Fruit fly (Drosophila melanogaster) whole organism, prepupa: ENCODE measurements around the gene CG43093.

Source experiments
- Blimp-1 ChIP-seq: fragments of 200-800 bp; sonication (Bioruptor generic); optimal IDR thresholded peaks from 3 replicates; lab custom pipeline; 2017; ENCODE audit warnings: missing biosample characterization, missing genetic modification characterization, mild to moderate bottlenecking, moderate library complexity, missing genetic modification reagents
- CG11294 ChIP-seq: fragments of 200-800 bp; sonication (Bioruptor generic); IDR thresholded peaks from 2 replicates; pipeline ENCODE4 v1.3.6; 2022; ENCODE audit warnings: missing biosample characterization, missing genetic modification characterization
- CG15336 ChIP-seq: fragments of 200-800 bp; sonication (Bioruptor generic); IDR thresholded peaks from 2 replicates; pipeline ENCODE4 v1.3.6; 2022; ENCODE audit warnings: missing biosample characterization, missing genetic modification characterization
- CG1621 ChIP-seq: fragments of 200-800 bp; sonication (Bioruptor generic); optimal IDR thresholded peaks from 3 replicates; lab custom pipeline; 2018; ENCODE audit warnings: missing biosample characterization, mild to moderate bottlenecking, missing genetic modification characterization
- CG16779 ChIP-seq: fragments of 200-800 bp; sonication (Bioruptor generic); optimal IDR thresholded peaks from 3 replicates; lab custom pipeline; 2017; ENCODE audit warnings: missing biosample characterization, mild to moderate bottlenecking, missing genetic modification characterization
- CG3032 ChIP-seq: fragments of 200-800 bp; optimal IDR thresholded peaks from 2 replicates; lab custom pipeline; 2019; ENCODE audit warnings: missing biosample characterization, mild to moderate bottlenecking, missing genetic modification characterization, moderate library complexity
- CG31627 ChIP-seq: fragments of 200-800 bp; sonication (Bioruptor generic); optimal IDR thresholded peaks from 3 replicates; lab custom pipeline; 2016; ENCODE audit warnings: missing biosample characterization, missing genetic modification characterization
- CG32006 ChIP-seq: fragments of 200-800 bp; sonication (Bioruptor generic); optimal IDR thresholded peaks from 3 replicates; lab custom pipeline; 2017; ENCODE audit warnings: missing biosample characterization, mild to moderate bottlenecking, missing genetic modification characterization
- CG34406 ChIP-seq: fragments of 200-800 bp; sonication (Bioruptor generic); optimal IDR thresholded peaks from 3 replicates; lab custom pipeline; 2016; ENCODE audit warnings: missing biosample characterization, missing genetic modification characterization
- CG3919 ChIP-seq: fragments of 200-800 bp; sonication (Bioruptor generic); optimal IDR thresholded peaks from 3 replicates; lab custom pipeline; 2016; ENCODE audit warnings: missing biosample characterization, missing genetic modification characterization
- CG4318 ChIP-seq: fragments of 200-800 bp; sonication (Bioruptor generic); optimal IDR thresholded peaks from 3 replicates; lab custom pipeline; 2017; ENCODE audit warnings: missing biosample characterization, mild to moderate bottlenecking, missing genetic modification characterization
- CG6163 ChIP-seq: fragments of 200-800 bp; sonication (Bioruptor generic); IDR thresholded peaks from 3 replicates; pipeline ENCODE4 v1.3.6; 2022; ENCODE audit warnings: missing biosample characterization, missing genetic modification characterization
- CG6276 ChIP-seq: fragments of 200-800 bp; sonication (Bioruptor generic); optimal IDR thresholded peaks from 2 replicates; lab custom pipeline; 2017; ENCODE audit warnings: missing biosample characterization, mild to moderate bottlenecking, missing genetic modification characterization
- CG6792 ChIP-seq: fragments of 200-800 bp; sonication (Bioruptor generic); optimal IDR thresholded peaks from 3 replicates; lab custom pipeline; 2016; ENCODE audit warnings: missing biosample characterization, missing genetic modification characterization
- CG6808 ChIP-seq: fragments of 200-800 bp; sonication (Bioruptor generic); optimal IDR thresholded peaks from 3 replicates; lab custom pipeline; 2017; ENCODE audit warnings: missing biosample characterization, missing genetic modification characterization, mild to moderate bottlenecking, moderate library complexity, missing genetic modification reagents
- CG6854 ChIP-seq: fragments of 200-800 bp; sonication (Bioruptor generic); optimal IDR thresholded peaks from 2 replicates; lab custom pipeline; 2017; ENCODE audit warnings: missing biosample characterization, mild to moderate bottlenecking, missing genetic modification characterization
- CG7368 ChIP-seq: fragments of 200-800 bp; sonication (Bioruptor generic); optimal IDR thresholded peaks from 3 replicates; lab custom pipeline; 2016; ENCODE audit warnings: missing biosample characterization, missing genetic modification characterization
- CG8119 ChIP-seq: fragments of 200-800 bp; sonication (Bioruptor generic); IDR thresholded peaks from 3 replicates; pipeline ENCODE4 v1.3.6; 2022; ENCODE audit warnings: missing biosample characterization, missing genetic modification characterization
- CG8319 ChIP-seq: fragments of 200-800 bp; sonication (Bioruptor generic); optimal IDR thresholded peaks from 3 replicates; lab custom pipeline; 2016; ENCODE audit warnings: missing biosample characterization, missing genetic modification characterization
- CG8632 ChIP-seq: fragments of 200-800 bp; sonication (Bioruptor generic); optimal IDR thresholded peaks from 3 replicates; lab custom pipeline; 2016; ENCODE audit warnings: missing biosample characterization, missing genetic modification characterization
- Eip93F ChIP-seq: fragments of 200-800 bp; sonication (Bioruptor generic); optimal IDR thresholded peaks from 2 replicates; lab custom pipeline; 2016; ENCODE audit warnings: missing biosample characterization, mild to moderate bottlenecking, missing genetic modification characterization
- Ets21C ChIP-seq: fragments of 200-800 bp; sonication (Bioruptor generic); optimal IDR thresholded peaks from 3 replicates; lab custom pipeline; 2016; ENCODE audit warnings: missing biosample characterization, missing genetic modification characterization
- Ets96B ChIP-seq: fragments of 200-800 bp; optimal IDR thresholded peaks from 2 replicates; lab custom pipeline; 2019; ENCODE audit warnings: missing biosample characterization, mild to moderate bottlenecking, missing genetic modification characterization, moderate library complexity
- Gug ChIP-seq: fragments of 200-800 bp; sonication (Bioruptor generic); IDR thresholded peaks from 2 replicates; pipeline ENCODE4 v1.3.6; 2022; ENCODE audit warnings: missing biosample characterization, missing genetic modification characterization
- Hr39 ChIP-seq: fragments of 200-800 bp; sonication (Bioruptor generic); optimal IDR thresholded peaks from 2 replicates; lab custom pipeline; 2016; ENCODE audit warnings: missing biosample characterization, missing genetic modification characterization
- Met ChIP-seq: fragments of 200-800 bp; sonication (Bioruptor generic); optimal IDR thresholded peaks from 3 replicates; lab custom pipeline; 2016; ENCODE audit warnings: missing biosample characterization, missing genetic modification characterization
- OdsH ChIP-seq: fragments of 200-800 bp; sonication (Bioruptor generic); optimal IDR thresholded peaks from 3 replicates; lab custom pipeline; 2016; ENCODE audit warnings: missing biosample characterization, missing genetic modification characterization
- Sox102F ChIP-seq: fragments of 200-800 bp; sonication (Bioruptor generic); optimal IDR thresholded peaks from 2 replicates; lab custom pipeline; 2016; ENCODE audit warnings: missing biosample characterization, mild to moderate bottlenecking, missing genetic modification characterization
- Sox15 ChIP-seq: fragments of 200-800 bp; sonication (Bioruptor generic); optimal IDR thresholded peaks from 3 replicates; lab custom pipeline; 2016; ENCODE audit warnings: missing biosample characterization, missing genetic modification characterization
- achi ChIP-seq: fragments of 200-800 bp; sonication (Bioruptor generic); optimal IDR thresholded peaks from 3 replicates; lab custom pipeline; 2016; ENCODE audit warnings: missing biosample characterization, missing genetic modification characterization
- acj6 ChIP-seq: fragments of 200-800 bp; sonication (Bioruptor generic); optimal IDR thresholded peaks from 3 replicates; lab custom pipeline; 2016; ENCODE audit warnings: missing biosample characterization, missing genetic modification characterization
- cyc ChIP-seq: fragments of 200-800 bp; sonication (Bioruptor generic); optimal IDR thresholded peaks from 3 replicates; lab custom pipeline; 2016; ENCODE audit warnings: missing biosample characterization, missing genetic modification characterization
- dac ChIP-seq: fragments of 200-800 bp; sonication (Bioruptor generic); optimal IDR thresholded peaks from 2 replicates; lab custom pipeline; 2017; ENCODE audit warnings: missing biosample characterization, mild to moderate bottlenecking, missing genetic modification characterization
- dsx ChIP-seq: fragments of 200-800 bp; optimal IDR thresholded peaks from 3 replicates; lab custom pipeline; 2019; ENCODE audit warnings: missing biosample characterization, mild to moderate bottlenecking, missing genetic modification characterization, moderate library complexity; ENCODE audit not compliant: poor library complexity, severe bottlenecking
- esn ChIP-seq: fragments of 200-800 bp; sonication (Bioruptor generic); optimal IDR thresholded peaks from 2 replicates; lab custom pipeline; 2016; ENCODE audit warnings: missing biosample characterization, mild to moderate bottlenecking, missing genetic modification characterization, moderate library complexity
- fd59A ChIP-seq: fragments of 200-800 bp; sonication (Bioruptor generic); optimal IDR thresholded peaks from 2 replicates; lab custom pipeline; 2017; ENCODE audit warnings: missing biosample characterization, mild to moderate bottlenecking, missing genetic modification characterization, missing genetic modification reagents
- fkh ChIP-seq: fragments of 200-800 bp; sonication (Bioruptor generic); optimal IDR thresholded peaks from 3 replicates; lab custom pipeline; 2017; ENCODE audit warnings: missing biosample characterization, mild to moderate bottlenecking, missing genetic modification characterization, moderate library complexity
- net ChIP-seq: fragments of 200-800 bp; sonication (Bioruptor generic); optimal IDR thresholded peaks from 3 replicates; lab custom pipeline; 2016; ENCODE audit warnings: missing biosample characterization, missing genetic modification characterization
- pdm3 ChIP-seq: fragments of 200-800 bp; sonication (Bioruptor generic); optimal IDR thresholded peaks from 3 replicates; lab custom pipeline; 2016; ENCODE audit warnings: missing biosample characterization, missing genetic modification characterization
- salr ChIP-seq, 2 experiments: fragments of 200-800 bp; sonication (Bioruptor generic); optimal IDR thresholded peaks; 3 replicates each; lab custom pipeline; 2016 to 2018; ENCODE audit warnings: missing biosample characterization in 2 of 2, missing genetic modification characterization in 2 of 2, mild to moderate bottlenecking in 1 of 2
- spab ChIP-seq: fragments of 200-800 bp; sonication (Bioruptor generic); optimal IDR thresholded peaks from 2 replicates; lab custom pipeline; 2017; ENCODE audit warnings: missing biosample characterization, mild to moderate bottlenecking, missing genetic modification characterization, missing genetic modification reagents
- ss ChIP-seq, 2 experiments: fragments of 200-800 bp; sonication (Bioruptor generic); optimal IDR thresholded peaks; 2 replicates in 1 of 2; 3 replicates in 1 of 2; lab custom pipeline; 2017 to 2018; ENCODE audit warnings: mild to moderate bottlenecking in 2 of 2, missing biosample characterization in 2 of 2, missing genetic modification characterization in 2 of 2, moderate library complexity in 1 of 2
- svp ChIP-seq: fragments of 200-800 bp; sonication (Bioruptor generic); peaks from one replicate; lab custom pipeline; 2016; ENCODE audit warnings: missing biosample characterization, missing genetic modification characterization
- topi ChIP-seq: fragments of 200-800 bp; sonication (Bioruptor generic); optimal IDR thresholded peaks from 3 replicates; lab custom pipeline; 2016; ENCODE audit warnings: missing biosample characterization, missing genetic modification characterization
- vri ChIP-seq: fragments of 200-800 bp; sonication (Bioruptor generic); optimal IDR thresholded peaks from 3 replicates; lab custom pipeline; 2016; ENCODE audit warnings: missing biosample characterization, mild to moderate bottlenecking, missing genetic modification characterization

CG43093 gene

DNA sequence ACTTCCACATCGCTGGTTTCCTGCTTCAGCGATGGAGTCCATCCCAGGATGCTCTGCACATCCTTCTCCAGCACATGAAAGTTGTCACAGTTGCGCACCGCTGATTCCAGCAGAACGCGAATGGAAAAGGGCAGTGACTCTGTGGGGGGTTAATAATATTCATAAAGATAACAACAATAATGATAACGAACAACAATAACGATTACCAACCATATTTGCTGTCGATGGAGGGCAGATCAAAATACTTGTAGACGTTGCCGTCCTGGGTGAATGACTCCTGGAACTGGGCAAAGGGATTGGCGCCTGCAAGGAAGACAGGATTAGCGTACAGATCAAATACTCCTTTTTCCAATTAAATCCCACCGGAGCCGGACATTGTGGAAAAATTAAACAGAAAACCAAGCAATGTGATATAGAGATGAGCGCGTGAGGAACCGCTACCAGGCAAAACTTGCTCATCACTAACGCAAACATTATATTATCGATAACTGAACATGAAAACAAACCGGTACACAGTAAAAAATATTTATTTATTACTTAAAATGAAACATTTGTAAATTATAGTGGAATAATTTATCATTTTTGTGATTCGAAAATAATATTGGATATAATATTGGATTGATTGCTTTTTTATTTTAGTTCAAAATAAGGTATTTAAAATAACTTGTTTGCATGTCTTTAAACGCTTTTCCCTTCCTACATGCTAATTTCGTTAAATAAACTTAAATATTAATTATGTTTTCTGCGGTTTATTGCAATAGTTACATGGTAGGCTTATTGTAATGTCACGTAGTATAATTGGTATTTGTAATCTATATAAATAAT lies 45.7 kb downstream of the CG43093 start, which contains the start of gene Irp-1A (continued):
- no peak for TF ChIP-seq Blimp-1
- TF ChIP-seq spab, result no peak
- peak; percentile 45 for TF ChIP-seq CG8632
- TF ChIP-seq CG6276 (GFP tag; lab: Kevin White, UChicago), result peak; percentile 40
- TF ChIP-seq CG11294, result peak; percentile 22; the same call in 1 of the 2 replicates
- TF ChIP-seq topi (GFP tag; lab: Kevin White, UChicago), result peak; percentile 47
- TF ChIP-seq CG31627, result peak; percentile 32
- TF ChIP-seq CG6808 (GFP tag; lab: Kevin White, UChicago), result peak; percentile 32
- TF ChIP-seq OdsH (GFP tag; lab: Kevin White, UChicago), result peak; percentile 71
- TF ChIP-seq CG7368 (GFP tag; lab: Kevin White, UChicago), result peak; percentile 49
- peak; percentile 73 for TF ChIP-seq esn (GFP tag; lab: Kevin White, UChicago)
- TF ChIP-seq CG6792 (GFP tag; lab: Kevin White, UChicago), result peak; percentile 50
- peak in 1 of 2 experiments; percentile 44 for TF ChIP-seq ss (GFP tag; optimal IDR thresholded peaks at IDR 0.05; lab: Kevin White, UChicago)
- TF ChIP-seq vri, result peak; percentile 54
- TF ChIP-seq CG4318 (GFP tag; lab: Kevin White, UChicago), result no peak
- TF ChIP-seq fkh (GFP tag; lab: Kevin White, UChicago), result peak; percentile 98
- TF ChIP-seq CG3919 (GFP tag; lab: Kevin White, UChicago), result peak; percentile 68
- TF ChIP-seq, all 60 proteins: peak for 49

dm6 chr3R:22720808-22721306 lies 49.2 kb downstream of the CG43093 start, which contains the start of gene wge:
Gene wge (minus strand): TSS chr3R:22721150.
- peak; percentile 22 for TF ChIP-seq acj6
- TF ChIP-seq vri, result peak; percentile 37
- peak; percentile 47 for TF ChIP-seq Eip93F
- TF ChIP-seq pdm3, result no peak
- peak; percentile 84 for TF ChIP-seq CG16779 (tag; lab: Kevin White, UChicago)
- TF ChIP-seq CG1621 (tag; lab: Kevin White, UChicago), result peak; percentile 78
- peak; percentile 90 for TF ChIP-seq CG8119 (GFP tag; lab: Robert Waterston, UW)
- peak; percentile 47 for TF ChIP-seq achi
- TF ChIP-seq cyc, result no peak
- TF ChIP-seq spab, result peak; percentile 87
- peak; percentile 27 for TF ChIP-seq dac (GFP tag; lab: Kevin White, UChicago)
- TF ChIP-seq CG15336 (GFP tag; lab: Robert Waterston, UW), result peak; percentile 78
- peak; percentile 52 for TF ChIP-seq CG3919 (GFP tag; lab: Kevin White, UChicago)
- TF ChIP-seq CG6792 (GFP tag; lab: Kevin White, UChicago), result peak; percentile 22
- no peak for TF ChIP-seq Met (GFP tag; lab: Kevin White, UChicago)
- TF ChIP-seq salr (GFP tag; optimal IDR thresholded peaks at IDR 0.05; lab: Kevin White, UChicago), result peak; percentile 44 to 85
- peak; percentile 81 for TF ChIP-seq net (GFP tag; lab: Kevin White, UChicago)
- peak; percentile 69 for TF ChIP-seq Gug (GFP tag; lab: Robert Waterston, UW)
- peak; percentile 93 for TF ChIP-seq CG6808 (GFP tag; lab: Kevin White, UChicago)
- peak; percentile 92 to 96 for TF ChIP-seq ss (GFP tag; optimal IDR thresholded peaks at IDR 0.05; lab: Kevin White, UChicago)
- peak; percentile 11 for TF ChIP-seq Blimp-1
- no peak for TF ChIP-seq Hr39 (GFP tag; lab: Kevin White, UChicago)
- TF ChIP-seq svp, result peak; percentile 28
- no peak for TF ChIP-seq Sox102F (GFP tag; lab: Kevin White, UChicago)
- peak; percentile 46 for TF ChIP-seq CG34406 (GFP tag; lab: Kevin White, UChicago)
- TF ChIP-seq CG6854 (GFP tag; lab: Kevin White, UChicago), result peak; percentile 18
- peak; percentile 52 for TF ChIP-seq CG8632
- no peak for TF ChIP-seq Sox15
- TF ChIP-seq CG8319, result peak; percentile 24
- no peak for TF ChIP-seq CG4318 (GFP tag; lab: Kevin White, UChicago)
- peak; percentile 71 for TF ChIP-seq dsx
- TF ChIP-seq Ets96B (tag; lab: Kevin White, UChicago), result peak; percentile 64
- peak; percentile 64 for TF ChIP-seq CG3032 (tag; lab: Kevin White, UChicago)
- no peak for TF ChIP-seq CG11294
- TF ChIP-seq Ets21C, result no peak
- peak; percentile 85 for TF ChIP-seq CG6276 (GFP tag; lab: Kevin White, UChicago)
- TF ChIP-seq CG6163 (GFP tag; lab: Robert Waterston, UW), result peak; percentile 63; the same call in 2 of the 3 replicates
- peak; percentile 64 for TF ChIP-seq fd59A
- TF ChIP-seq CG32006 (GFP tag; lab: Kevin White, UChicago), result peak; percentile 77
